Fruit fly (Drosophila melanogaster) whole organism, embryonic: ENCODE data around the gene sals.

Experiments used
- Atf-2 ChIP-seq: fragments of 200-800 bp; sonication (Bioruptor generic); optimal IDR thresholded peaks from 2 replicates; lab custom pipeline; 2016; ENCODE audit warnings: missing biosample characterization, missing genetic modification characterization
- CG10267 ChIP-seq: fragments of 200-800 bp; sonication (Bioruptor generic); optimal IDR thresholded peaks from 2 replicates; lab custom pipeline; 2018; ENCODE audit warnings: missing biosample characterization, mild to moderate bottlenecking, missing genetic modification characterization, moderate library complexity
- CG10654 ChIP-seq: fragments of 200-800 bp; sonication (Bioruptor generic); optimal IDR thresholded peaks from 2 replicates; lab custom pipeline; 2016; ENCODE audit warnings: missing biosample characterization, missing genetic modification characterization
- CG11085 ChIP-seq: fragments of 200-800 bp; sonication (Bioruptor generic); IDR thresholded peaks from 2 replicates; pipeline ENCODE4 v1.3.6; 2022; ENCODE audit warnings: missing biosample characterization, missing genetic modification characterization
- CG11456 ChIP-seq: fragments of 200-800 bp; sonication (Bioruptor generic); IDR thresholded peaks from 3 replicates; pipeline ENCODE4 v1.3.6; 2022; ENCODE audit warnings: missing biosample characterization, missing genetic modification characterization
- CG12219 ChIP-seq: fragments of 200-800 bp; sonication (Bioruptor generic); optimal IDR thresholded peaks from 3 replicates; lab custom pipeline; 2018; ENCODE audit warnings: missing biosample characterization, mild to moderate bottlenecking, missing genetic modification characterization
- CG12744 ChIP-seq: fragments of 200-800 bp; sonication (Bioruptor generic); optimal IDR thresholded peaks from 2 replicates; lab custom pipeline; 2016; ENCODE audit warnings: missing biosample characterization, missing genetic modification characterization
- CG15073 ChIP-seq: fragments of 200-800 bp; sonication (Bioruptor generic); optimal IDR thresholded peaks from 2 replicates; lab custom pipeline; 2016; ENCODE audit warnings: missing biosample characterization, missing genetic modification characterization
- CG15269 ChIP-seq: fragments of 200-800 bp; sonication (Bioruptor generic); optimal IDR thresholded peaks from 2 replicates; lab custom pipeline; 2018; ENCODE audit warnings: missing biosample characterization, mild to moderate bottlenecking, missing genetic modification characterization, moderate library complexity
- CG16779 ChIP-seq: fragments of 200-800 bp; sonication (Bioruptor generic); IDR thresholded peaks from 2 replicates; pipeline ENCODE4 v1.3.6; 2022; ENCODE audit warnings: missing biosample characterization, missing genetic modification characterization
- CG18764 ChIP-seq: fragments of 200-800 bp; sonication (Bioruptor generic); optimal IDR thresholded peaks from 3 replicates; lab custom pipeline; 2016; ENCODE audit warnings: missing biosample characterization, missing genetic modification characterization
- CG2678 ChIP-seq: fragments of 200-800 bp; sonication (Bioruptor generic); optimal IDR thresholded peaks from 3 replicates; lab custom pipeline; 2019; ENCODE audit warnings: missing biosample characterization, mild to moderate bottlenecking, missing genetic modification characterization, moderate library complexity
- CG32532 ChIP-seq: fragments of 200-800 bp; sonication (Bioruptor generic); IDR thresholded peaks from 2 replicates; pipeline ENCODE4 v1.3.6; 2022; ENCODE audit warnings: missing biosample characterization, missing genetic modification characterization
- CG3281 ChIP-seq: fragments of 200-800 bp; sonication (Bioruptor generic); optimal IDR thresholded peaks from 3 replicates; lab custom pipeline; 2017; ENCODE audit warnings: missing biosample characterization, mild to moderate bottlenecking, missing genetic modification characterization
- CG43689 ChIP-seq: fragments of 200-800 bp; sonication (Bioruptor generic); IDR thresholded peaks from 2 replicates; pipeline ENCODE4 v1.3.6; 2022; ENCODE audit warnings: missing biosample characterization, missing genetic modification characterization
- CG5180 ChIP-seq: fragments of 200-800 bp; sonication (Bioruptor generic); optimal IDR thresholded peaks from 3 replicates; lab custom pipeline; 2017; ENCODE audit warnings: missing biosample characterization, missing genetic modification characterization, mild to moderate bottlenecking, moderate library complexity, missing genetic modification reagents
- CG8478 ChIP-seq: fragments of >200 bp; optimal IDR thresholded peaks from 2 replicates; lab custom pipeline; 2018
- CG9215 ChIP-seq: fragments of 200-800 bp; sonication (Bioruptor generic); IDR thresholded peaks from 2 replicates; pipeline ENCODE4 v1.3.6; 2022; ENCODE audit warnings: missing biosample characterization, missing genetic modification characterization
- Camta ChIP-seq: fragments of 200-800 bp; sonication (Bioruptor generic); optimal IDR thresholded peaks from 2 replicates; lab custom pipeline; 2016; ENCODE audit warnings: missing biosample characterization, missing genetic modification characterization
- Dll ChIP-seq: fragments of 200-800 bp; sonication (Bioruptor generic); IDR thresholded peaks from 4 replicates; pipeline ENCODE4 v1.3.6; 2022; ENCODE audit warnings: missing biosample characterization, missing genetic modification characterization; ENCODE audit not compliant: partially characterized antibody
- HLH3B ChIP-seq: fragments of 200-800 bp; sonication (Bioruptor generic); IDR thresholded peaks from 2 replicates; pipeline ENCODE4 v1.3.6; 2022; ENCODE audit warnings: missing biosample characterization, missing genetic modification characterization
- Hmr ChIP-seq: fragments of 200-800 bp; sonication (Bioruptor generic); optimal IDR thresholded peaks from 3 replicates; lab custom pipeline; 2017; ENCODE audit warnings: mild to moderate bottlenecking, missing biosample characterization, missing genetic modification reagents, missing genetic modification characterization
- Hr78 ChIP-seq, 2 experiments: fragments of 200-800 bp in 1 of 2; fragments of >200 bp in 1 of 2; sonication (Bioruptor generic) in 1 of 2; optimal IDR thresholded peaks; 2 replicates each; lab custom pipeline; 2017 to 2019; ENCODE audit warnings: missing biosample characterization in 2 of 2, missing genetic modification characterization in 2 of 2, mild to moderate bottlenecking in 1 of 2, moderate library complexity in 1 of 2
- Jarid2 ChIP-seq: fragments of 200-800 bp; sonication (Bioruptor generic); optimal IDR thresholded peaks from 3 replicates; lab custom pipeline; 2017; ENCODE audit warnings: mild to moderate bottlenecking, missing biosample characterization, missing genetic modification reagents, missing genetic modification characterization
- Kr ChIP-seq: fragments of 200-800 bp; sonication (Bioruptor generic); optimal IDR thresholded peaks from 2 replicates; lab custom pipeline; 2017; ENCODE audit warnings: missing biosample characterization, mild to moderate bottlenecking, missing genetic modification characterization
- NK7.1 ChIP-seq: fragments of 200-800 bp; sonication (Bioruptor generic); optimal IDR thresholded peaks from 3 replicates; lab custom pipeline; 2016; ENCODE audit warnings: missing biosample characterization, missing genetic modification characterization
- Nf-YC ChIP-seq: fragments of 200-800 bp; optimal IDR thresholded peaks from 3 replicates; lab custom pipeline; 2019; ENCODE audit warnings: missing biosample characterization, mild to moderate bottlenecking, missing genetic modification characterization, moderate library complexity
- Ssrp ChIP-seq: fragments of 200-800 bp; sonication (Bioruptor generic); optimal IDR thresholded peaks from 2 replicates; lab custom pipeline; 2018; ENCODE audit warnings: missing biosample characterization, mild to moderate bottlenecking, missing genetic modification characterization, moderate library complexity
- amos ChIP-seq: fragments of 200-800 bp; sonication (Bioruptor generic); IDR thresholded peaks from 2 replicates; pipeline ENCODE4 v1.3.6; 2022; ENCODE audit warnings: missing biosample characterization, missing genetic modification characterization; ENCODE audit not compliant: partially characterized antibody
- ap ChIP-seq: fragments of 200-800 bp; sonication (Bioruptor generic); IDR thresholded peaks from 2 replicates; pipeline ENCODE4 v1.3.6; 2022; ENCODE audit warnings: missing biosample characterization, missing genetic modification characterization
- ash1 ChIP-seq: fragments of 200-800 bp; sonication (Bioruptor generic); optimal IDR thresholded peaks from 2 replicates; lab custom pipeline; 2018; ENCODE audit warnings: missing biosample characterization, mild to moderate bottlenecking, missing genetic modification characterization
- cg ChIP-seq: fragments of 200-800 bp; sonication (Bioruptor generic); optimal IDR thresholded peaks from 3 replicates; lab custom pipeline; 2019; ENCODE audit warnings: missing biosample characterization, mild to moderate bottlenecking, missing genetic modification characterization, moderate library complexity
- dpn ChIP-seq, 2 experiments: fragments of 200-800 bp; sonication (Bioruptor generic); optimal IDR thresholded peaks; 3 replicates each; lab custom pipeline; 2016; ENCODE audit warnings: missing biosample characterization in 2 of 2, missing genetic modification characterization in 2 of 2
- en ChIP-seq: fragments of 200-800 bp; sonication (Bioruptor generic); optimal IDR thresholded peaks from 2 replicates; lab custom pipeline; 2016; ENCODE audit warnings: missing biosample characterization, missing genetic modification characterization
- exex ChIP-seq: fragments of 200-800 bp; sonication (Bioruptor generic); optimal IDR thresholded peaks from 4 replicates; lab custom pipeline; 2018; ENCODE audit warnings: missing biosample characterization, mild to moderate bottlenecking, missing genetic modification characterization, moderate library complexity
- eyg ChIP-seq: fragments of 200-800 bp; sonication (Bioruptor generic); optimal IDR thresholded peaks from 3 replicates; lab custom pipeline; 2016; ENCODE audit warnings: missing biosample characterization, missing genetic modification characterization
- gfzf ChIP-seq: fragments of 200-800 bp; sonication (Bioruptor generic); optimal IDR thresholded peaks from 2 replicates; lab custom pipeline; 2016; ENCODE audit warnings: missing biosample characterization, mild to moderate bottlenecking, missing genetic modification characterization, moderate library complexity
- gro ChIP-seq: fragments of 200-800 bp; sonication (Bioruptor generic); optimal IDR thresholded peaks from 2 replicates; lab custom pipeline; 2016; ENCODE audit warnings: missing biosample characterization, missing genetic modification characterization
- h ChIP-seq: fragments of >200 bp; optimal IDR thresholded peaks from 2 replicates; lab custom pipeline; 2017
- hkb ChIP-seq, 2 experiments: fragments of 200-800 bp in 1 of 2; fragments of >200 bp in 1 of 2; sonication (Bioruptor generic) in 1 of 2; IDR thresholded peaks in 1 of 2; optimal IDR thresholded peaks in 1 of 2; 2 replicates each; pipeline versions ENCODE4 v1.3.6 to Lab custom; 2017 to 2022; ENCODE audit warnings: missing biosample characterization in 1 of 2, missing genetic modification characterization in 1 of 2
- mam ChIP-seq: fragments of 200-800 bp; sonication (Bioruptor generic); optimal IDR thresholded peaks from 3 replicates; lab custom pipeline; 2016; ENCODE audit warnings: missing biosample characterization, missing genetic modification characterization
- org-1 ChIP-seq: fragments of 200-800 bp; sonication (Bioruptor generic); optimal IDR thresholded peaks from 2 replicates; lab custom pipeline; 2017; ENCODE audit warnings: missing biosample characterization, missing genetic modification characterization
- p53 ChIP-seq: fragments of 200-800 bp; sonication (Bioruptor generic); optimal IDR thresholded peaks from 2 replicates; lab custom pipeline; 2016; ENCODE audit warnings: missing biosample characterization, missing genetic modification characterization
- peb ChIP-seq: fragments of 200-800 bp; sonication (Bioruptor generic); IDR thresholded peaks from 2 replicates; pipeline ENCODE4 v1.3.6; 2022; ENCODE audit warnings: missing biosample characterization, missing genetic modification characterization
- pros ChIP-seq: fragments of 200-800 bp; sonication (Bioruptor generic); optimal IDR thresholded peaks from 3 replicates; lab custom pipeline; 2019; ENCODE audit warnings: missing biosample characterization, mild to moderate bottlenecking, missing genetic modification characterization, moderate library complexity
- ranshi ChIP-seq: fragments of 200-800 bp; sonication (Bioruptor generic); IDR thresholded peaks from 2 replicates; pipeline ENCODE4 v1.3.6; 2022; ENCODE audit warnings: missing biosample characterization, missing genetic modification characterization
- schlank ChIP-seq: fragments of 200-800 bp; sonication (Bioruptor generic); optimal IDR thresholded peaks from 2 replicates; lab custom pipeline; 2018; ENCODE audit warnings: missing biosample characterization, mild to moderate bottlenecking, missing genetic modification characterization
- sqz ChIP-seq: fragments of 200-800 bp; sonication (Bioruptor generic); optimal IDR thresholded peaks from 3 replicates; lab custom pipeline; 2018; ENCODE audit warnings: missing biosample characterization, mild to moderate bottlenecking, missing genetic modification characterization
- ssp ChIP-seq: fragments of 200-800 bp; sonication (Bioruptor generic); IDR thresholded peaks from 2 replicates; pipeline ENCODE4 v1.3.6; 2022; ENCODE audit warnings: missing biosample characterization, missing genetic modification characterization
- stwl ChIP-seq: fragments of 200-800 bp; sonication (Bioruptor generic); optimal IDR thresholded peaks from 3 replicates; lab custom pipeline; 2018; ENCODE audit warnings: missing biosample characterization, mild to moderate bottlenecking, missing genetic modification characterization, moderate library complexity
- sug ChIP-seq: fragments of 200-800 bp; optimal IDR thresholded peaks from 2 replicates; lab custom pipeline; 2019; ENCODE audit warnings: missing biosample characterization, mild to moderate bottlenecking, missing genetic modification characterization, moderate library complexity
- zf30C ChIP-seq: fragments of 200-800 bp; sonication (Bioruptor generic); optimal IDR thresholded peaks from 3 replicates; lab custom pipeline; 2018; ENCODE audit warnings: missing biosample characterization, mild to moderate bottlenecking, missing genetic modification characterization

Gene sals

DNA sequence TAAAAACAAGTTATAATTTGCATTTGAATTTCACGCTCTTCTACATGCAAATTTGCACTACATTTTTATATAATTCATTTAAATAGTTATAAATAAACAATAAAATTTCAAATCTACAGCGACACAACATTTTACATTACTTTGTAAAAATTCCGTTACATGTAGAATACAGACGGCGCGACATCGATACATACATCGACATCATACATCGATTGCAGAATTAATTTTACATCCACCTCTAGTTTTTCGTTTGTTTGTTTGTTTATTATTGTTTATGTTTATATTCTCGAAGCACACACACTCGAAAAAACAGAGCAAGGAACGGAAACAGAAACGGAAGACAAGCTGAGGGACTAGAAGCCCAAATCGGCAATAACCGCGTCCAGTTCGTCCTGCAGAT is 14.1 kb downstream of the sals start, which contains the start of gene CG17230 (continued):
- no peak for TF ChIP-seq Jarid2 (GFP tag; lab: Kevin White, UChicago)
- no peak for TF ChIP-seq CG5180 (GFP tag; lab: Kevin White, UChicago)
- TF ChIP-seq zf30C: peak; percentile 34
- no peak for TF ChIP-seq CG10267 (tag; lab: Kevin White, UChicago)
- TF ChIP-seq mam: no peak
- no peak for TF ChIP-seq ap (GFP tag; lab: Robert Waterston, UW)
- no peak for TF ChIP-seq HLH3B
- no peak for TF ChIP-seq pros (GFP tag; lab: Kevin White, UChicago)
- no peak for TF ChIP-seq CG15073 (GFP tag; lab: Kevin White, UChicago)
- TF ChIP-seq schlank: no peak
- TF ChIP-seq h (lab: Kevin White, UChicago): no peak
- TF ChIP-seq CG32532 (GFP tag; lab: Robert Waterston, UW): no peak
- no peak for TF ChIP-seq CG11456
- TF ChIP-seq Hmr (GFP tag; lab: Kevin White, UChicago): peak; percentile 8
- no peak for TF ChIP-seq CG16779
- TF ChIP-seq p53 (GFP tag; lab: Kevin White, UChicago): no peak
- TF ChIP-seq CG12219 (GFP tag; lab: Kevin White, UChicago): no peak
- TF ChIP-seq org-1 (GFP tag; lab: Kevin White, UChicago): no peak
- no peak for TF ChIP-seq ssp (GFP tag; lab: Robert Waterston, UW)
- TF ChIP-seq stwl (tag; lab: Kevin White, UChicago): peak; percentile 50
- no peak for TF ChIP-seq sqz (GFP tag; lab: Kevin White, UChicago)
- no peak for TF ChIP-seq exex (tag; lab: Kevin White, UChicago)
- TF ChIP-seq CG2678 (tag; lab: Kevin White, UChicago): no peak
- no peak for TF ChIP-seq CG9215 (GFP tag; lab: Robert Waterston, UW)
- TF ChIP-seq en (GFP tag; lab: Kevin White, UChicago): no peak
- TF ChIP-seq Kr (GFP tag; lab: Kevin White, UChicago): no peak
- no peak for TF ChIP-seq dpn (GFP tag; optimal IDR thresholded peaks at IDR 0.05; lab: Kevin White, UChicago)
- no peak for TF ChIP-seq CG18764
- TF ChIP-seq CG8478 (lab: Kevin White, UChicago): no peak
- TF ChIP-seq CG12744 (GFP tag; lab: Kevin White, UChicago): no peak
- TF ChIP-seq Nf-YC (tag; lab: Kevin White, UChicago): no peak
- peak; percentile 89 for TF ChIP-seq amos (GFP tag; lab: Robert Waterston, UW)
- no peak for TF ChIP-seq CG43689 (GFP tag; lab: Robert Waterston, UW)
- TF ChIP-seq NK7.1 (GFP tag; lab: Kevin White, UChicago): no peak
- no peak for TF ChIP-seq Camta (GFP tag; lab: Kevin White, UChicago)
- peak; percentile 18 for TF ChIP-seq sug (tag; lab: Kevin White, UChicago)
- no peak for TF ChIP-seq Ssrp (tag; lab: Kevin White, UChicago)
- TF ChIP-seq CG10654 (GFP tag; lab: Kevin White, UChicago): no peak
- TF ChIP-seq ash1 (GFP tag; lab: Kevin White, UChicago): no peak
- TF ChIP-seq cg: no peak
- TF ChIP-seq Atf-2: no peak
- no peak for TF ChIP-seq CG3281 (GFP tag; lab: Kevin White, UChicago)
- no peak for TF ChIP-seq ranshi (GFP tag; lab: Robert Waterston, UW)
- no peak for TF ChIP-seq CG11085 (GFP tag; lab: Robert Waterston, UW)
- no peak for TF ChIP-seq gfzf (GFP tag; lab: Kevin White, UChicago)
- TF ChIP-seq Hr78 (GFP tag; optimal IDR thresholded peaks at IDR 0.05; lab: Kevin White, UChicago): no peak
- TF ChIP-seq peb (GFP tag; lab: Robert Waterston, UW): no peak
- TF ChIP-seq CG15269 (tag; lab: Kevin White, UChicago): no peak
- peak; percentile 77 for TF ChIP-seq Dll
- no peak for TF ChIP-seq eyg (GFP tag; lab: Kevin White, UChicago)
- peak; percentile 1 for TF ChIP-seq gro (GFP tag; lab: Kevin White, UChicago)
- no peak for TF ChIP-seq hkb (optimal IDR thresholded peaks at IDR 0.05; lab: Kevin White, UChicago)
- TF ChIP-seq hkb (GFP tag; IDR thresholded peaks at IDR 0.05; lab: Robert Waterston, UW): no peak
